Worm (Caenorhabditis elegans) whole organism, L4 larva: ENCODE measurements around the gene C23G10.7.

ENCODE experiments used
- ama-1 ChIP-seq: fragments of 150-350 bp; optimal IDR thresholded peaks from 2 replicates; lab custom pipeline; 2014; ENCODE audit warnings: inconsistent platforms, mixed read lengths
- fkh-10 ChIP-seq: fragments of 150-350 bp; optimal IDR thresholded peaks from 2 replicates; lab custom pipeline; 2014; ENCODE audit warnings: missing biosample characterization, missing genetic modification reagents, missing genetic modification characterization
- madf-9 ChIP-seq: fragments of 200-800 bp; sonication (Bioruptor generic); conservative IDR thresholded peaks from 2 replicates; pipeline ENCODE4 v1.3.6; 2022; ENCODE audit warnings: missing genetic modification reagents, missing genetic modification characterization, missing compliant biosample characterization

DNA sequence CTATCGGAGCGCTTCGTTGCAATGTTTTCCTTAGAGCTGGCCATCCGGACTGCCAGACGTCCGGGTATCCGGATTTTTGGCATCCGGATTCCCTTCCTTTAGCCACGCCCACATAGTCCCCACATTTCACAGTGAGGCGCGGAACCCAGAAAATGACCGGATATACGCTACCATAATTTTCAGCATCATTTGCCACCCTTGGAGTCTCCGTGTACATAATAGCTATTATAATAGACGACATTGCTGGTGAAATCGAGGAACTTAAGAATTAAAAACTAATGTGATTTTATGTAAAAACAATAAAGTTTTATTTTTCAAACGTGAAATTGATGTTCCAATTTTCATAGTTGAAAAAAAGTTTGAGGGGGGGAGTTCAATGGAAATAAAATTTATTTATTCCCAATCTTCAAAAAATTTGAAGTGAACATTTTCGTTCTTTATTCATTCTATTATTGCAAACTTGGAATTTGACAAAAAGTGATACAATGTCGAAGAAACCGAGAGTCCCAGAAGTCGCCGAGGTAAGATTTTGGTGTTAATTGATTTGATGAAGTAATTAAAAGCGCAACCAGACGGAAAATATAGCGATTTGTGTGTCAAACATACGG lies 12.1 kb upstream of the C23G10.7 start:
- TF ChIP-seq ama-1 (lab: Kevin White, UChicago): no peak
- TF ChIP-seq madf-9 (GFP tag; lab: Robert Waterston, UW): no peak
- TF ChIP-seq fkh-10 (GFP tag; lab: Kevin White, UChicago): no peak
